Worm (Caenorhabditis elegans) whole organism, L1 larva: ENCODE data around the gene cyp-14A3.

Experiments
- C16A3.4 ChIP-seq: fragments of 150-350 bp; optimal IDR thresholded peaks from 2 replicates; lab custom pipeline; 2014; ENCODE audit warnings: missing biosample characterization, missing genetic modification characterization
- C34B4.2 ChIP-seq: sonication (generic microtip); optimal IDR thresholded peaks from 2 replicates; lab custom pipeline; 2017; ENCODE audit warnings: mild to moderate bottlenecking, missing genetic modification characterization, missing compliant biosample characterization
- Y116A8C.19 ChIP-seq: sonication (generic microtip); optimal IDR thresholded peaks from 2 replicates; lab custom pipeline; 2016; ENCODE audit warnings: missing compliant biosample characterization, missing genetic modification characterization, borderline replicate concordance
- blmp-1 ChIP-seq: fragments of 150-350 bp; optimal IDR thresholded peaks from 2 replicates; lab custom pipeline; 2014; ENCODE audit warnings: missing biosample characterization, missing genetic modification characterization
- ceh-82 ChIP-seq, 3 experiments: fragments of 150-350 bp in 1 of 3; sonication (generic microtip) in 2 of 3; optimal IDR thresholded peaks; 2 replicates each; lab custom pipeline; 2014 to 2017; ENCODE audit warnings: missing biosample characterization in 3 of 3, missing genetic modification characterization in 3 of 3
- ceh-88 ChIP-seq: fragments of 200-800 bp; sonication (Bioruptor generic); IDR thresholded peaks from 2 replicates; pipeline ENCODE4 v1.3.6; 2022; ENCODE audit warnings: missing genetic modification characterization, missing compliant biosample characterization
- ceh-90 ChIP-seq: sonication (generic microtip); optimal IDR thresholded peaks from 2 replicates; lab custom pipeline; 2016; ENCODE audit warnings: missing genetic modification characterization, missing compliant biosample characterization
- dpl-1 ChIP-seq, 3 experiments: fragments of 150-350 bp in 2 of 3; sonication (generic microtip) in 1 of 3; optimal IDR thresholded peaks; 2 replicates each; lab custom pipeline; 2014 to 2017; ENCODE audit warnings: missing biosample characterization in 3 of 3, missing genetic modification characterization in 3 of 3, missing genetic modification reagents in 3 of 3
- dsc-1 ChIP-seq: sonication (generic microtip); optimal IDR thresholded peaks from 2 replicates; lab custom pipeline; 2016; ENCODE audit warnings: mild to moderate bottlenecking, missing genetic modification characterization, missing compliant biosample characterization
- efl-1 ChIP-seq, 4 experiments: fragments of 150-350 bp; optimal IDR thresholded peaks in 3 of 4; peaks in 1 of 4; 1 replicate in 1 of 4; 2 replicates in 3 of 4; lab custom pipeline; 2014; ENCODE audit warnings: missing biosample characterization in 2 of 4, missing genetic modification characterization in 2 of 4, missing genetic modification reagents in 2 of 4
- egl-13 ChIP-seq: sonication (generic microtip); optimal IDR thresholded peaks from 2 replicates; lab custom pipeline; 2016; ENCODE audit warnings: missing genotype, missing genetic modification reagents, missing genetic modification characterization, missing compliant biosample characterization
- egl-27 ChIP-seq, 2 experiments: fragments of 150-350 bp in 1 of 2; sonication (generic microtip); optimal IDR thresholded peaks; 3 replicates each; lab custom pipeline; 2017 to 2018; ENCODE audit warnings: missing biosample characterization in 2 of 2, missing genetic modification characterization in 2 of 2, missing genetic modification reagents in 2 of 2
- elt-2 ChIP-seq: sonication (generic microtip); optimal IDR thresholded peaks from 2 replicates; lab custom pipeline; 2016; ENCODE audit warnings: missing genetic modification characterization, mild to moderate bottlenecking, inconsistent platforms, missing compliant biosample characterization, missing genetic modification reagents
- elt-3 ChIP-seq, 6 experiments: fragments of 150-350 bp in 1 of 6; sonication (generic microtip); optimal IDR thresholded peaks; 2 replicates each; lab custom pipeline; 2017 to 2018; ENCODE audit warnings: missing biosample characterization in 6 of 6, missing genetic modification characterization in 6 of 6, inconsistent platforms in 1 of 6
- fkh-8 ChIP-seq: sonication (generic microtip); optimal IDR thresholded peaks from 2 replicates; lab custom pipeline; 2016; ENCODE audit warnings: mild to moderate bottlenecking, missing genetic modification characterization, missing compliant biosample characterization
- grh-1 ChIP-seq: fragments of 200-800 bp; sonication (Bioruptor generic); IDR thresholded peaks from 2 replicates; pipeline ENCODE4 v1.3.6; 2022; ENCODE audit warnings: missing genetic modification reagents, missing genetic modification characterization, missing compliant biosample characterization
- hlh-4 ChIP-seq: sonication (generic microtip); optimal IDR thresholded peaks from 2 replicates; lab custom pipeline; 2016; ENCODE audit warnings: mild to moderate bottlenecking, missing genetic modification characterization, missing compliant biosample characterization
- jun-1 ChIP-seq: fragments of 150-350 bp; optimal IDR thresholded peaks from 2 replicates; lab custom pipeline; 2014; ENCODE audit warnings: missing biosample characterization, missing genetic modification reagents, missing genetic modification characterization
- lin-13 ChIP-seq: fragments of 150-350 bp; optimal IDR thresholded peaks from 2 replicates; lab custom pipeline; 2014; ENCODE audit warnings: missing biosample characterization, missing genetic modification reagents, missing genetic modification characterization
- lin-14 ChIP-seq: fragments of 200-800 bp; sonication (Bioruptor generic); optimal IDR thresholded peaks from 2 replicates; lab custom pipeline; 2018; ENCODE audit warnings: mild to moderate bottlenecking, missing genetic modification characterization, moderate library complexity, missing compliant biosample characterization
- lin-35 ChIP-seq, 2 experiments: fragments of 150-350 bp; optimal IDR thresholded peaks; 2 replicates each; lab custom pipeline; 2014; ENCODE audit warnings: missing biosample characterization in 2 of 2, missing genetic modification characterization in 2 of 2, missing genetic modification reagents in 2 of 2
- lir-3 ChIP-seq: sonication (generic microtip); optimal IDR thresholded peaks from 2 replicates; lab custom pipeline; 2016; ENCODE audit warnings: mild to moderate bottlenecking, missing genetic modification characterization, moderate library complexity, missing compliant biosample characterization; ENCODE audit not compliant: poor library complexity
- lsy-2 ChIP-seq, 2 experiments: fragments of 150-350 bp; optimal IDR thresholded peaks; 2 replicates each; lab custom pipeline; 2014; ENCODE audit warnings: missing biosample characterization in 2 of 2, missing genetic modification characterization in 2 of 2
- mdl-1 ChIP-seq, 2 experiments: fragments of 150-350 bp; optimal IDR thresholded peaks; 2 replicates each; lab custom pipeline; 2014 to 2017; ENCODE audit warnings: missing biosample characterization in 2 of 2, missing genetic modification characterization in 2 of 2, inconsistent platforms in 1 of 2
- mef-2 ChIP-seq: fragments of 150-350 bp; optimal IDR thresholded peaks from 2 replicates; lab custom pipeline; 2014; ENCODE audit warnings: missing biosample characterization, missing genetic modification characterization
- mep-1 ChIP-seq: fragments of 150-350 bp; optimal IDR thresholded peaks from 2 replicates; lab custom pipeline; 2014; ENCODE audit warnings: missing biosample characterization, missing genetic modification characterization
- nhr-11 ChIP-seq: fragments of 150-350 bp; optimal IDR thresholded peaks from 2 replicates; lab custom pipeline; 2014; ENCODE audit warnings: missing biosample characterization, missing genetic modification characterization
- nhr-12 ChIP-seq: sonication (generic microtip); optimal IDR thresholded peaks from 2 replicates; lab custom pipeline; 2017; ENCODE audit warnings: missing biosample characterization, missing genetic modification characterization
- nhr-19 ChIP-seq: fragments of 200-800 bp; sonication (Bioruptor generic); conservative IDR thresholded peaks from 2 replicates; pipeline ENCODE4 v1.3.6; 2022; ENCODE audit warnings: missing genetic modification characterization, missing compliant biosample characterization
- nhr-20 ChIP-seq: sonication (generic microtip); optimal IDR thresholded peaks from 2 replicates; lab custom pipeline; 2016; ENCODE audit warnings: mild to moderate bottlenecking, missing genetic modification characterization, missing compliant biosample characterization
- nhr-237 ChIP-seq: fragments of 150-350 bp; optimal IDR thresholded peaks from 2 replicates; lab custom pipeline; 2014; ENCODE audit warnings: missing biosample characterization, missing genetic modification characterization
- nhr-47 ChIP-seq: sonication (generic microtip); optimal IDR thresholded peaks from 2 replicates; lab custom pipeline; 2016; ENCODE audit warnings: mild to moderate bottlenecking, missing genetic modification characterization, moderate library complexity, missing compliant biosample characterization
- nhr-71 ChIP-seq: sonication (generic microtip); optimal IDR thresholded peaks from 2 replicates; lab custom pipeline; 2016; ENCODE audit warnings: mild to moderate bottlenecking, missing genetic modification characterization, moderate library complexity, missing compliant biosample characterization
- nhr-84 ChIP-seq: sonication (generic microtip); optimal IDR thresholded peaks from 2 replicates; lab custom pipeline; 2017; ENCODE audit warnings: missing biosample characterization, missing genetic modification characterization
- nhr-85 ChIP-seq: sonication (generic microtip); peaks from one replicate; lab custom pipeline; 2016; ENCODE audit warnings: missing genetic modification characterization, inconsistent platforms, missing compliant biosample characterization
- nhr-90 ChIP-seq: sonication (generic microtip); optimal IDR thresholded peaks from 2 replicates; lab custom pipeline; 2016; ENCODE audit warnings: mild to moderate bottlenecking, missing genetic modification characterization, missing compliant biosample characterization; ENCODE audit not compliant: poor library complexity
- pag-3 ChIP-seq: sonication (generic microtip); optimal IDR thresholded peaks from 2 replicates; lab custom pipeline; 2017; ENCODE audit warnings: missing genetic modification characterization, mild to moderate bottlenecking, missing compliant biosample characterization, antibody characterized with exemption, borderline replicate concordance; ENCODE audit not compliant: insufficient read depth
- pax-3 ChIP-seq: fragments of 200-800 bp; sonication (Bioruptor generic); optimal IDR thresholded peaks from 2 replicates; lab custom pipeline; 2018; ENCODE audit warnings: mild to moderate bottlenecking, missing genetic modification characterization, moderate library complexity, missing compliant biosample characterization
- pqm-1 ChIP-seq: sonication (generic microtip); optimal IDR thresholded peaks from 3 replicates; lab custom pipeline; 2017; ENCODE audit warnings: missing biosample characterization, missing genetic modification characterization
- rnt-1 ChIP-seq: sonication (generic microtip); optimal IDR thresholded peaks from 2 replicates; lab custom pipeline; 2016; ENCODE audit warnings: mild to moderate bottlenecking, missing genetic modification characterization, moderate library complexity, missing compliant biosample characterization
- skn-1 ChIP-seq: fragments of 150-350 bp; optimal IDR thresholded peaks from 2 replicates; lab custom pipeline; 2014; ENCODE audit warnings: missing biosample characterization, missing genetic modification characterization
- snpc-4 ChIP-seq: fragments of 150-350 bp; optimal IDR thresholded peaks from 2 replicates; lab custom pipeline; 2014; ENCODE audit warnings: missing biosample characterization, missing genetic modification characterization
- snu-23 ChIP-seq: sonication (generic microtip); optimal IDR thresholded peaks from 2 replicates; lab custom pipeline; 2016; ENCODE audit warnings: missing genetic modification characterization, missing compliant biosample characterization
- sox-4 ChIP-seq: sonication (generic microtip); optimal IDR thresholded peaks from 2 replicates; lab custom pipeline; 2016; ENCODE audit warnings: missing genetic modification characterization, missing compliant biosample characterization
- tbx-2 ChIP-seq: sonication (generic microtip); optimal IDR thresholded peaks from 2 replicates; lab custom pipeline; 2016; ENCODE audit warnings: missing genetic modification characterization, missing compliant biosample characterization
- unc-130 ChIP-seq: fragments of 150-350 bp; optimal IDR thresholded peaks from 2 replicates; lab custom pipeline; 2017; ENCODE audit warnings: missing biosample characterization, missing genetic modification characterization, inconsistent platforms
- unc-30 ChIP-seq: sonication (generic microtip); optimal IDR thresholded peaks from 2 replicates; lab custom pipeline; 2017; ENCODE audit warnings: missing biosample characterization, missing genetic modification characterization
- vab-15 ChIP-seq: sonication (generic microtip); optimal IDR thresholded peaks from 2 replicates; lab custom pipeline; 2017; ENCODE audit warnings: missing genotype, mild to moderate bottlenecking, missing genetic modification characterization, missing compliant biosample characterization
- ztf-11 ChIP-seq, 2 experiments: sonication (generic microtip); optimal IDR thresholded peaks; 2 replicates each; lab custom pipeline; 2016 to 2017; ENCODE audit warnings: missing genetic modification characterization in 2 of 2, missing biosample characterization in 1 of 2, missing compliant biosample characterization in 1 of 2
- ztf-4 ChIP-seq: fragments of 150-350 bp; optimal IDR thresholded peaks from 2 replicates; lab custom pipeline; 2014; ENCODE audit warnings: missing biosample characterization, missing genetic modification characterization

cyp-14A3 gene

DNA sequence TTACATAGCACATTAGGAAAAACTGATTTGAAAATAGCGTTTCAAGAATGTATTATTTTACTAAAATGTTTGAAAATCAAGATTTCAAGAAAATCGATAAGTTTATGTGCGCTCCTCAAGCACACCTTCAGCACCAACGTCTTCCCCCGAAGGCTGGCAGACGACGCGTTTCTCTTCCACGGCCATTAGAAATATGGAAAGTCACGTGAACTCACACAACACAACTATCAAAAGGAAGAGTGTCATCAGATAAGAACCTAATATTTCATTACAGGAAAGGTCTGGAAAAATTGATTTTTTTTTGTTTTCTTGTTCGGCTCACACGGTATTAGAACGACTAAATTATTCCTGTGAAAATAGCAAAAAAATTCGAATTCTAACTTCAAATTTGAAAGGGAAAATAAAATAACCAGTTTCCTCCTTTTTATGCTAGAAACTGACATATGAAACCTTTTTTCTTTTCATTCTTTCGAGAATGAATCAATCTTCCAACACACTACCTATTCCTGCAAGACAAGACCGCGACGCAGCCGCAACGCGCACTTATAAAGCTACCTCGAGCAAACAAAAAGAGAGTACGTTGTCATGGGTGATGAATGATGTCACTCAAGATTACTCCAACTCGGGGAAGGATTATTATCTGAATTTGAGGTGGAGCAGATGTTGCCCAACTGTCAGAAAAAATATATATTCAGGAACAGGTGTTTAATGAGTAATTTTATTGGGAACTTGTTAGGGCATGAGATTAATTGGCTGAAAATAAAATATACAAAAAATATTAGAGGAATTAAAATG is 48.7 kb downstream of the cyp-14A3 start:
- peak; percentile 77 for TF ChIP-seq fkh-8 (tag; lab: Kevin White, UChicago)
- TF ChIP-seq ztf-4 (tag; lab: Kevin White, UChicago), result no peak
- TF ChIP-seq blmp-1 (tag; lab: Kevin White, UChicago), result peak; percentile 12
- no peak for TF ChIP-seq egl-13 (tag; lab: Kevin White, UChicago)
- TF ChIP-seq dpl-1 (GFP tag; optimal IDR thresholded peaks at IDR 0.05; lab: Kevin White, UChicago), result peak in 1 of 3 experiments; percentile 11
- no peak for TF ChIP-seq elt-3 (tag; optimal IDR thresholded peaks at IDR 0.05; lab: Kevin White, UChicago)
- no peak for TF ChIP-seq nhr-12 (tag; lab: Kevin White, UChicago)
- TF ChIP-seq ceh-90, result no peak
- peak; percentile 7 for TF ChIP-seq skn-1 (tag; lab: Kevin White, UChicago)
- TF ChIP-seq nhr-237 (tag; lab: Kevin White, UChicago), result no peak
- TF ChIP-seq Y116A8C.19, result no peak
- no peak for TF ChIP-seq snpc-4 (tag; lab: Kevin White, UChicago)
- TF ChIP-seq sox-4 (tag; lab: Kevin White, UChicago), result peak; percentile 14
- TF ChIP-seq lir-3 (tag; lab: Kevin White, UChicago), result no peak
- peak in 1 of 2 experiments; percentile 50 for TF ChIP-seq ztf-11 (tag; optimal IDR thresholded peaks at IDR 0.05; lab: Kevin White, UChicago)
- no peak for TF ChIP-seq nhr-84 (tag; lab: Kevin White, UChicago)
- TF ChIP-seq egl-27 (tag; optimal IDR thresholded peaks at IDR 0.05; lab: Kevin White, UChicago), result no peak
- TF ChIP-seq lin-13 (GFP tag; lab: Kevin White, UChicago), result no peak
- TF ChIP-seq nhr-90 (tag; lab: Kevin White, UChicago), result peak; percentile 8
- TF ChIP-seq pax-3 (tag; lab: Kevin White, UChicago), result peak; percentile 18
- TF ChIP-seq C34B4.2 (tag; lab: Kevin White, UChicago), result no peak
- TF ChIP-seq nhr-85, result peak; percentile 75
- no peak for TF ChIP-seq nhr-19 (GFP tag; lab: Robert Waterston, UW)
- TF ChIP-seq efl-1 (optimal IDR thresholded peaks at IDR 0.05; lab: Kevin White, UChicago), result no peak
- peak in 1 of 2 experiments; percentile 83 for TF ChIP-seq efl-1 (GFP tag; optimal IDR thresholded peaks at IDR 0.05 in 1 of 2; lab: Kevin White, UChicago)
- TF ChIP-seq pag-3 (tag; lab: Kevin White, UChicago), result no peak
- no peak for TF ChIP-seq C16A3.4 (tag; lab: Kevin White, UChicago)
- peak; percentile 35 for TF ChIP-seq rnt-1 (tag; lab: Kevin White, UChicago)
- peak; percentile 40 for TF ChIP-seq tbx-2 (tag; lab: Kevin White, UChicago)
- peak in 1 of 3 experiments; percentile 13 for TF ChIP-seq ceh-82 (tag; optimal IDR thresholded peaks at IDR 0.05; lab: Kevin White, UChicago)
- peak; percentile 55 for TF ChIP-seq elt-2 (tag; lab: Kevin White, UChicago)
- peak; percentile 50 for TF ChIP-seq dsc-1 (tag; lab: Kevin White, UChicago)
- no peak for TF ChIP-seq pqm-1
- peak in 1 of 2 experiments; percentile 23 for TF ChIP-seq mdl-1 (tag; optimal IDR thresholded peaks at IDR 0.05; lab: Kevin White, UChicago)
- peak; percentile 47 for TF ChIP-seq lin-14 (GFP tag; lab: Kevin White, UChicago)
- TF ChIP-seq lsy-2 (tag; optimal IDR thresholded peaks at IDR 0.05; lab: Kevin White, UChicago), result peak in 1 of 2 experiments; percentile 12
- peak; percentile 19 for TF ChIP-seq nhr-71 (tag; lab: Kevin White, UChicago)
- no peak for TF ChIP-seq grh-1 (GFP tag; lab: Robert Waterston, UW)
- TF ChIP-seq unc-130 (tag; lab: Kevin White, UChicago), result no peak
- no peak for TF ChIP-seq nhr-11 (tag; lab: Kevin White, UChicago)
- TF ChIP-seq snu-23 (GFP tag; lab: Kevin White, UChicago), result peak; percentile 38
- peak; percentile 45 for TF ChIP-seq mep-1 (tag; lab: Kevin White, UChicago)
- TF ChIP-seq lin-35 (GFP tag; optimal IDR thresholded peaks at IDR 0.05; lab: Kevin White, UChicago), result peak in 1 of 2 experiments; percentile 44
- TF ChIP-seq unc-30 (tag; lab: Kevin White, UChicago), result no peak
- TF ChIP-seq nhr-47 (tag; lab: Kevin White, UChicago), result peak; percentile 17
- peak; percentile 49 for TF ChIP-seq hlh-4 (tag; lab: Kevin White, UChicago)
- no peak for TF ChIP-seq ceh-88 (GFP tag; lab: Robert Waterston, UW)
- TF ChIP-seq nhr-20 (tag; lab: Kevin White, UChicago), result peak; percentile 16
- TF ChIP-seq mef-2 (tag; lab: Kevin White, UChicago), result no peak
- TF ChIP-seq vab-15 (tag; lab: Kevin White, UChicago), result no peak
- no peak for TF ChIP-seq jun-1
